Worm (Caenorhabditis elegans) whole organism, early embryonic: Measurements from ENCODE around the gene R03G8.6.

Experiments used
- B0310.2 ChIP-seq: sonication (generic microtip); optimal IDR thresholded peaks from 2 replicates; lab custom pipeline; 2016; ENCODE audit warnings: mild to moderate bottlenecking, missing genetic modification characterization, missing compliant biosample characterization
- ama-1 ChIP-seq: fragments of 150-350 bp; optimal IDR thresholded peaks from 2 replicates; lab custom pipeline; 2014
- ceh-13 ChIP-seq: fragments of 200-800 bp; sonication (Bioruptor generic); optimal IDR thresholded peaks from 2 replicates; lab custom pipeline; 2018; ENCODE audit warnings: mild to moderate bottlenecking, missing genetic modification characterization, missing compliant biosample characterization
- ceh-36 ChIP-seq: sonication (generic microtip); optimal IDR thresholded peaks from 2 replicates; lab custom pipeline; 2016; ENCODE audit warnings: missing genetic modification characterization, inconsistent platforms, missing compliant biosample characterization
- ets-7 ChIP-seq: sonication (generic microtip); optimal IDR thresholded peaks from 2 replicates; lab custom pipeline; 2016; ENCODE audit warnings: missing genotype, missing genetic modification characterization, missing compliant biosample characterization
- flt-1 ChIP-seq: fragments of 200-800 bp; sonication (Bioruptor generic); IDR thresholded peaks from 2 replicates; pipeline ENCODE4 v1.3.6; 2022; ENCODE audit warnings: missing genetic modification characterization, missing compliant biosample characterization
- hmbx-1 ChIP-seq: sonication (generic microtip); optimal IDR thresholded peaks from 2 replicates; lab custom pipeline; 2016; ENCODE audit warnings: mild to moderate bottlenecking, missing genetic modification characterization, missing compliant biosample characterization
- hmg-4 ChIP-seq: fragments of 200-800 bp; sonication (Bioruptor generic); optimal IDR thresholded peaks from 2 replicates; lab custom pipeline; 2018; ENCODE audit warnings: mild to moderate bottlenecking, missing genetic modification characterization, missing compliant biosample characterization
- hnd-1 ChIP-seq: sonication (generic microtip); optimal IDR thresholded peaks from 2 replicates; lab custom pipeline; 2016; ENCODE audit warnings: missing genetic modification characterization, missing compliant biosample characterization
- pes-1 ChIP-seq: fragments of 200-800 bp; sonication (Bioruptor generic); IDR thresholded peaks from 2 replicates; pipeline ENCODE4 v1.3.6; 2022; ENCODE audit warnings: missing genetic modification reagents, missing genetic modification characterization, missing compliant biosample characterization
- scrt-1 ChIP-seq: fragments of 200-800 bp; sonication (Bioruptor generic); IDR thresholded peaks from 2 replicates; pipeline ENCODE4 v1.3.6; 2022; ENCODE audit warnings: missing genetic modification characterization, missing compliant biosample characterization
- sea-1 ChIP-seq: fragments of 200-800 bp; sonication (Bioruptor generic); conservative IDR thresholded peaks from 2 replicates; pipeline ENCODE4 v1.3.6; 2022; ENCODE audit warnings: missing genetic modification characterization, missing compliant biosample characterization
- tbx-11 ChIP-seq: fragments of 200-800 bp; sonication (Bioruptor generic); IDR thresholded peaks from 2 replicates; pipeline ENCODE4 v1.3.6; 2022; ENCODE audit warnings: missing genetic modification characterization, missing compliant biosample characterization
- tra-4 ChIP-seq: sonication (generic microtip); optimal IDR thresholded peaks from 2 replicates; lab custom pipeline; 2017; ENCODE audit warnings: missing genetic modification characterization, missing compliant biosample characterization

- TF ChIP-seq tra-4 (tag; lab: Kevin White, UChicago) (no peak), hmg-4 (GFP tag; lab: Kevin White, UChicago) (no peak), flt-1 (GFP tag; lab: Robert Waterston, UW) (no peak), B0310.2 (tag; lab: Kevin White, UChicago) (no peak), ceh-36 (tag; lab: Kevin White, UChicago) (no peak), sea-1 (no peak), ama-1 (lab: Kevin White, UChicago) (no peak), ets-7 (tag; lab: Kevin White, UChicago) (no peak), scrt-1 (GFP tag; lab: Robert Waterston, UW) (no peak), hmbx-1 (tag; lab: Kevin White, UChicago) (no peak), tbx-11 (GFP tag; lab: Robert Waterston, UW) (no peak), pes-1 (GFP tag; lab: Robert Waterston, UW) (no peak), hnd-1 (no peak), ceh-13 (no peak)
Observed at ce11 chrX:13100410-13100809, at the start of gene R03G8.6.
